Fruit fly (Drosophila melanogaster) whole organism, embryonic: Measurements from ENCODE around the gene Lrch.

Source experiments
- Adf1 ChIP-seq: fragments of 200-800 bp; sonication (Bioruptor generic); IDR thresholded peaks from 2 replicates; pipeline ENCODE4 v1.3.6; 2022; ENCODE audit warnings: missing biosample characterization, missing genetic modification characterization
- Atf-2 ChIP-seq: fragments of 200-800 bp; sonication (Bioruptor generic); optimal IDR thresholded peaks from 2 replicates; lab custom pipeline; 2016; ENCODE audit warnings: missing biosample characterization, missing genetic modification characterization
- CG1024 ChIP-seq: fragments of 200-800 bp; sonication (Bioruptor generic); IDR thresholded peaks from 2 replicates; pipeline ENCODE4 v1.3.6; 2022; ENCODE audit warnings: missing biosample characterization, missing genetic modification characterization
- CG10366 ChIP-seq: fragments of 200-800 bp; sonication (Bioruptor generic); IDR thresholded peaks from 2 replicates; pipeline ENCODE4 v1.3.6; 2022; ENCODE audit warnings: missing biosample characterization, missing genetic modification characterization
- CG10654 ChIP-seq: fragments of 200-800 bp; sonication (Bioruptor generic); optimal IDR thresholded peaks from 2 replicates; lab custom pipeline; 2016; ENCODE audit warnings: missing biosample characterization, missing genetic modification characterization
- CG10979 ChIP-seq: fragments of 200-800 bp; sonication (Bioruptor generic); optimal IDR thresholded peaks from 2 replicates; lab custom pipeline; 2018; ENCODE audit warnings: missing biosample characterization, mild to moderate bottlenecking, missing genetic modification characterization, moderate library complexity
- CG11085 ChIP-seq: fragments of 200-800 bp; sonication (Bioruptor generic); IDR thresholded peaks from 2 replicates; pipeline ENCODE4 v1.3.6; 2022; ENCODE audit warnings: missing biosample characterization, missing genetic modification characterization
- CG12942 ChIP-seq: fragments of 200-800 bp; sonication (Bioruptor generic); optimal IDR thresholded peaks from 3 replicates; lab custom pipeline; 2016; ENCODE audit warnings: missing biosample characterization, missing genetic modification characterization
- CG13287 ChIP-seq: fragments of 200-800 bp; sonication (Bioruptor generic); IDR thresholded peaks from 2 replicates; pipeline ENCODE4 v1.3.6; 2022; ENCODE audit warnings: missing biosample characterization, missing genetic modification characterization; ENCODE audit not compliant: partially characterized antibody
- CG13296 ChIP-seq: fragments of 200-800 bp; sonication (Bioruptor generic); optimal IDR thresholded peaks from 3 replicates; lab custom pipeline; 2018; ENCODE audit warnings: missing biosample characterization, mild to moderate bottlenecking, missing genetic modification characterization
- CG13624 ChIP-seq: fragments of 200-800 bp; sonication (Bioruptor generic); optimal IDR thresholded peaks from 2 replicates; lab custom pipeline; 2016; ENCODE audit warnings: missing biosample characterization, missing genetic modification characterization
- CG14710 ChIP-seq: fragments of 200-800 bp; sonication (Bioruptor generic); optimal IDR thresholded peaks from 3 replicates; lab custom pipeline; 2019; ENCODE audit warnings: missing biosample characterization, mild to moderate bottlenecking, missing genetic modification characterization, moderate library complexity
- CG15269 ChIP-seq: fragments of 200-800 bp; sonication (Bioruptor generic); optimal IDR thresholded peaks from 2 replicates; lab custom pipeline; 2018; ENCODE audit warnings: missing biosample characterization, mild to moderate bottlenecking, missing genetic modification characterization, moderate library complexity
- CG17912 ChIP-seq: fragments of 200-800 bp; sonication (Bioruptor generic); optimal IDR thresholded peaks from 2 replicates; lab custom pipeline; 2018; ENCODE audit warnings: missing biosample characterization, mild to moderate bottlenecking, missing genetic modification characterization
- CG2678 ChIP-seq: fragments of 200-800 bp; sonication (Bioruptor generic); optimal IDR thresholded peaks from 3 replicates; lab custom pipeline; 2019; ENCODE audit warnings: missing biosample characterization, mild to moderate bottlenecking, missing genetic modification characterization, moderate library complexity
- CG30403 ChIP-seq: fragments of 200-800 bp; sonication (Bioruptor generic); optimal IDR thresholded peaks from 3 replicates; lab custom pipeline; 2016; ENCODE audit warnings: missing biosample characterization, missing genetic modification characterization
- CG3407 ChIP-seq: fragments of 200-800 bp; sonication (Bioruptor generic); optimal IDR thresholded peaks from 2 replicates; lab custom pipeline; 2018; ENCODE audit warnings: missing biosample characterization, mild to moderate bottlenecking, missing genetic modification characterization
- CG4854 ChIP-seq: fragments of 200-800 bp; sonication (Bioruptor generic); optimal IDR thresholded peaks from 2 replicates; lab custom pipeline; 2016; ENCODE audit warnings: missing biosample characterization, missing genetic modification characterization, inconsistent platforms
- CG5245 ChIP-seq: fragments of 200-800 bp; sonication (Bioruptor generic); optimal IDR thresholded peaks from 3 replicates; lab custom pipeline; 2016; ENCODE audit warnings: missing biosample characterization, missing genetic modification characterization
- CG6272 ChIP-seq: fragments of 200-800 bp; sonication (Bioruptor generic); IDR thresholded peaks from 2 replicates; pipeline ENCODE4 v1.3.6; 2022; ENCODE audit warnings: missing biosample characterization, missing genetic modification characterization
- CG6791 ChIP-seq: fragments of 200-800 bp; sonication (Bioruptor generic); IDR thresholded peaks from 3 replicates; pipeline ENCODE4 v1.3.6; 2022; ENCODE audit warnings: missing biosample characterization, missing genetic modification characterization; ENCODE audit not compliant: partially characterized antibody
- CG8359 ChIP-seq: fragments of 200-800 bp; sonication (Bioruptor generic); optimal IDR thresholded peaks from 2 replicates; lab custom pipeline; 2017; ENCODE audit warnings: missing biosample characterization, mild to moderate bottlenecking, missing genetic modification characterization, borderline replicate concordance
- CG9609 ChIP-seq: fragments of 200-800 bp; sonication (Bioruptor generic); optimal IDR thresholded peaks from 3 replicates; lab custom pipeline; 2016; ENCODE audit warnings: missing biosample characterization, missing genetic modification characterization
- D19A ChIP-seq: fragments of 200-800 bp; optimal IDR thresholded peaks from 3 replicates; lab custom pipeline; 2019; ENCODE audit warnings: missing biosample characterization, mild to moderate bottlenecking, missing genetic modification characterization, moderate library complexity
- Deaf1 ChIP-seq: fragments of 200-800 bp; optimal IDR thresholded peaks from 3 replicates; lab custom pipeline; 2019; ENCODE audit warnings: missing biosample characterization, mild to moderate bottlenecking, missing genetic modification characterization, moderate library complexity
- Dref ChIP-seq: fragments of 200-800 bp; sonication (Bioruptor generic); IDR thresholded peaks from 2 replicates; pipeline ENCODE4 v1.3.6; 2022; ENCODE audit warnings: missing biosample characterization, missing genetic modification characterization
- Gug ChIP-seq: fragments of 200-800 bp; sonication (Bioruptor generic); IDR thresholded peaks from 4 replicates; pipeline ENCODE4 v1.3.6; 2022; ENCODE audit warnings: missing biosample characterization, missing genetic modification characterization
- HLH3B ChIP-seq: fragments of 200-800 bp; sonication (Bioruptor generic); IDR thresholded peaks from 2 replicates; pipeline ENCODE4 v1.3.6; 2022; ENCODE audit warnings: missing biosample characterization, missing genetic modification characterization
- Hr51 ChIP-seq, 2 experiments: fragments of 200-800 bp; sonication (Bioruptor generic); optimal IDR thresholded peaks; 2 replicates in 1 of 2; 3 replicates in 1 of 2; lab custom pipeline; 2016 to 2018; ENCODE audit warnings: missing biosample characterization in 2 of 2, missing genetic modification characterization in 2 of 2, mild to moderate bottlenecking in 1 of 2, moderate library complexity in 1 of 2
- Kr ChIP-seq: fragments of 200-800 bp; sonication (Bioruptor generic); optimal IDR thresholded peaks from 2 replicates; lab custom pipeline; 2017; ENCODE audit warnings: missing biosample characterization, mild to moderate bottlenecking, missing genetic modification characterization
- NK7.1 ChIP-seq: fragments of 200-800 bp; sonication (Bioruptor generic); optimal IDR thresholded peaks from 3 replicates; lab custom pipeline; 2016; ENCODE audit warnings: missing biosample characterization, missing genetic modification characterization
- Nf-YA ChIP-seq: fragments of 200-800 bp; sonication (Bioruptor generic); IDR thresholded peaks from 2 replicates; pipeline ENCODE4 v1.3.6; 2022; ENCODE audit warnings: missing biosample characterization, missing genetic modification characterization
- Opbp ChIP-seq: fragments of 200-800 bp; sonication (Bioruptor generic); IDR thresholded peaks from 3 replicates; pipeline ENCODE4 v1.3.6; 2022; ENCODE audit warnings: missing biosample characterization, missing genetic modification characterization; ENCODE audit not compliant: partially characterized antibody
- Poxn ChIP-seq: fragments of 200-800 bp; sonication (Bioruptor generic); IDR thresholded peaks from 2 replicates; pipeline ENCODE4 v1.3.6; 2022; ENCODE audit warnings: missing biosample characterization, missing genetic modification characterization
- Rfx ChIP-seq: fragments of 200-800 bp; sonication (Bioruptor generic); IDR thresholded peaks from 2 replicates; pipeline ENCODE4 v1.3.6; 2022; ENCODE audit warnings: missing biosample characterization, missing genetic modification characterization
- Sin3A ChIP-seq: fragments of >200 bp; optimal IDR thresholded peaks from 2 replicates; lab custom pipeline; 2018
- Tbp ChIP-seq: fragments of >200 bp; optimal IDR thresholded peaks from 2 replicates; lab custom pipeline; 2018; ENCODE audit warnings: missing biosample characterization, missing genetic modification characterization
- aop ChIP-seq: fragments of 200-800 bp; sonication (Bioruptor generic); IDR thresholded peaks from 2 replicates; pipeline ENCODE4 v1.3.6; 2022; ENCODE audit warnings: missing biosample characterization, missing genetic modification characterization
- ara ChIP-seq: fragments of 200-800 bp; sonication (Bioruptor generic); IDR thresholded peaks from 2 replicates; pipeline ENCODE4 v1.3.6; 2022; ENCODE audit warnings: missing biosample characterization, missing genetic modification characterization
- ase ChIP-seq: fragments of 200-800 bp; sonication (Bioruptor generic); IDR thresholded peaks from 3 replicates; pipeline ENCODE4 v1.3.6; 2022; ENCODE audit warnings: missing biosample characterization, missing genetic modification characterization
- cas ChIP-seq: fragments of 200-800 bp; sonication (Bioruptor generic); IDR thresholded peaks from 2 replicates; pipeline ENCODE4 v1.3.6; 2022; ENCODE audit warnings: missing biosample characterization, missing genetic modification characterization
- crol ChIP-seq: fragments of 200-800 bp; sonication (Bioruptor generic); IDR thresholded peaks from 2 replicates; pipeline ENCODE4 v1.3.6; 2022; ENCODE audit warnings: missing biosample characterization, missing genetic modification characterization
- eve ChIP-seq, 2 experiments: fragments of >200 bp; optimal IDR thresholded peaks; 2 replicates each; lab custom pipeline; 2017; ENCODE audit warnings: missing biosample characterization in 2 of 2, missing genetic modification characterization in 2 of 2
- gcm ChIP-seq: fragments of 200-800 bp; sonication (Bioruptor generic); optimal IDR thresholded peaks from 2 replicates; lab custom pipeline; 2019; ENCODE audit warnings: missing biosample characterization, mild to moderate bottlenecking, missing genetic modification characterization, moderate library complexity
- grau ChIP-seq: fragments of 200-800 bp; optimal IDR thresholded peaks from 3 replicates; lab custom pipeline; 2019; ENCODE audit warnings: missing biosample characterization, mild to moderate bottlenecking, missing genetic modification characterization, moderate library complexity
- gsb ChIP-seq: fragments of 200-800 bp; sonication (Bioruptor generic); IDR thresholded peaks from 2 replicates; pipeline ENCODE4 v1.3.6; 2022; ENCODE audit warnings: missing biosample characterization, missing genetic modification characterization
- lola ChIP-seq, 3 experiments: fragments of >200 bp in 2 of 3; fragments of 200-800 bp in 1 of 3; sonication (Bioruptor generic) in 1 of 3; optimal IDR thresholded peaks; 2 replicates each; lab custom pipeline; 2017 to 2019; ENCODE audit warnings: missing biosample characterization in 3 of 3, missing genetic modification characterization in 3 of 3, mild to moderate bottlenecking in 1 of 3, moderate library complexity in 1 of 3
- mam ChIP-seq: fragments of 200-800 bp; sonication (Bioruptor generic); optimal IDR thresholded peaks from 3 replicates; lab custom pipeline; 2016; ENCODE audit warnings: missing biosample characterization, missing genetic modification characterization
- nom ChIP-seq: fragments of 200-800 bp; sonication (Bioruptor generic); optimal IDR thresholded peaks from 2 replicates; lab custom pipeline; 2017; ENCODE audit warnings: missing biosample characterization, missing genetic modification characterization, mild to moderate bottlenecking, moderate library complexity, missing genetic modification reagents
- pho ChIP-seq: fragments of 200-800 bp; sonication (Bioruptor generic); optimal IDR thresholded peaks from 2 replicates; lab custom pipeline; 2016; ENCODE audit warnings: missing biosample characterization, missing genetic modification characterization
- pros ChIP-seq: fragments of 200-800 bp; sonication (Bioruptor generic); optimal IDR thresholded peaks from 3 replicates; lab custom pipeline; 2019; ENCODE audit warnings: missing biosample characterization, mild to moderate bottlenecking, missing genetic modification characterization, moderate library complexity
- unc-4 ChIP-seq: fragments of 200-800 bp; sonication (Bioruptor generic); IDR thresholded peaks from 2 replicates; pipeline ENCODE4 v1.3.6; 2022; ENCODE audit warnings: missing biosample characterization, missing genetic modification characterization; ENCODE audit not compliant: partially characterized antibody
- z ChIP-seq: fragments of 200-800 bp; sonication (Bioruptor generic); IDR thresholded peaks from 3 replicates; pipeline ENCODE4 v1.3.6; 2022; ENCODE audit warnings: missing biosample characterization, missing genetic modification characterization

Gene Lrch

DNA sequence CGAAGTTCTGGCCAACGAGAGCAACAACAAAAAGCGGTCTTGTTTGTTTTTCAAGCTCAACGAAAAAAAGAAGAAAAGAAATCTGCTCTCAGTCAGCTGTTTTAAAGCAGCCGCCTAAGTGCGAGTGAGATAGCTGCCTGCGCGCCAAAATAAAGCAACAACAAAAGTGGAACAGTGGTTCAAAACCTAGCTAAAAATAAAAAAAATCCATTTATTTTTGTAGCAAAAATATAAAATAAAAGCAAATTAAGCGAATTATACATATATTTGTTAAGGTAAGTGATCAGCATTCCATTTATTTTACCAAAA, 1.3 kb upstream of the Lrch start (continued):
- TF ChIP-seq Opbp (GFP tag; lab: Robert Waterston, UW) (no peak), CG6791 (GFP tag; lab: Robert Waterston, UW) (no peak), CG1024 (GFP tag; lab: Robert Waterston, UW) (no peak), Poxn (GFP tag; lab: Robert Waterston, UW) (no peak), cas (GFP tag; lab: Robert Waterston, UW) (no peak), CG4854 (GFP tag; lab: Kevin White, UChicago) (no peak), z (no peak), CG10979 (tag; lab: Kevin White, UChicago) (no peak), CG13296 (GFP tag; lab: Kevin White, UChicago) (peak; percentile 51), CG15269 (tag; lab: Kevin White, UChicago) (peak; percentile 30), crol (GFP tag; lab: Robert Waterston, UW) (no peak), CG10654 (GFP tag; lab: Kevin White, UChicago) (no peak), CG6272 (no peak), Nf-YA (GFP tag; lab: Robert Waterston, UW) (no peak), CG17912 (no peak), CG8359 (GFP tag; lab: Kevin White, UChicago) (no peak), Hr51 (GFP tag; optimal IDR thresholded peaks at IDR 0.05; lab: Kevin White, UChicago) (peak in 1 of 2 experiments; percentile 23), eve (GFP tag; optimal IDR thresholded peaks at IDR 0.05; lab: Kevin White, UChicago) (no peak), ara (no peak), CG12942 (GFP tag; lab: Kevin White, UChicago) (no peak), Deaf1 (tag; lab: Kevin White, UChicago) (peak; percentile 9), Atf-2 (GFP tag; lab: Kevin White, UChicago) (no peak), CG10366 (GFP tag; lab: Robert Waterston, UW) (no peak), CG11085 (GFP tag; lab: Robert Waterston, UW) (no peak), Adf1 (GFP tag; lab: Robert Waterston, UW) (peak; percentile 26; the same call in 1 of the 2 replicates), D19A (tag; lab: Kevin White, UChicago) (peak; percentile 31), gcm (GFP tag; lab: Kevin White, UChicago) (no peak), Gug (GFP tag; lab: Robert Waterston, UW) (no peak), Dref (no peak), HLH3B (GFP tag; lab: Robert Waterston, UW) (no peak; the same call in 1 of the 2 replicates), CG5245 (no peak), gsb (GFP tag; lab: Robert Waterston, UW) (no peak), CG9609 (GFP tag; lab: Kevin White, UChicago) (no peak), mam (GFP tag; lab: Kevin White, UChicago) (no peak), CG14710 (tag; lab: Kevin White, UChicago) (no peak), CG3407 (GFP tag; lab: Kevin White, UChicago) (no peak), Rfx (GFP tag; lab: Robert Waterston, UW) (peak; percentile 38; the same call in 1 of the 2 replicates), grau (tag; lab: Kevin White, UChicago) (peak; percentile 13), unc-4 (GFP tag; lab: Robert Waterston, UW) (no peak), ase (GFP tag; lab: Robert Waterston, UW) (no peak), Tbp (GFP tag; lab: Kevin White, UChicago) (no peak), CG13624 (GFP tag; lab: Kevin White, UChicago) (no peak), CG2678 (tag; lab: Kevin White, UChicago) (peak; percentile 27), CG30403 (no peak), CG13287 (no peak; the same call in 1 of the 2 replicates), Kr (GFP tag; lab: Kevin White, UChicago) (no peak), Sin3A (lab: Kevin White, UChicago) (no peak), nom (GFP tag; lab: Kevin White, UChicago) (peak; percentile 99), pros (GFP tag; lab: Kevin White, UChicago) (no peak), aop (GFP tag; lab: Robert Waterston, UW) (no peak), pho (GFP tag; lab: Kevin White, UChicago) (no peak), lola (GFP tag; optimal IDR thresholded peaks at IDR 0.05; lab: Kevin White, UChicago) (no peak), NK7.1 (GFP tag; lab: Kevin White, UChicago) (no peak)
